Worm (Caenorhabditis elegans): Measurements from ENCODE around the gene C08F11.10.

- TF ChIP-seq tbp1 (GFP tag; optimal IDR thresholded peaks at IDR 0.05) (no peak), cebp-2 (GFP tag; IDR thresholded peaks at IDR 0.05) (no peak), nfya-1 (tag; optimal IDR thresholded peaks at IDR 0.05; ENCODE audit: borderline replicate concordance, insufficient read depth) (no peak), somi-1 (GFP tag; optimal IDR thresholded peaks at IDR 0.05) (no peak), ama-1 (optimal IDR thresholded peaks at IDR 0.05) (no peak), ama-1 (GFP tag; optimal IDR thresholded peaks at IDR 0.05) (no peak), lin-35 (GFP tag; optimal IDR thresholded peaks at IDR 0.05) (no peak), attf-3 (GFP tag; conservative IDR thresholded peaks at IDR 0.05) (no peak), snpc-3.4 (tag; optimal IDR thresholded peaks at IDR 0.05) (no peak), egl-44 (GFP tag; IDR thresholded peaks at IDR 0.05) (no peak), unc-62 (GFP tag; optimal IDR thresholded peaks at IDR 0.05) (no peak), hsf-1 (GFP tag; IDR thresholded peaks at IDR 0.05) (no peak)
These were observed 45.0 kb upstream of the C08F11.10 start for ce11 chrIV:13693976-13694375.

All from whole organism, young adult.